Worm (Caenorhabditis elegans) whole organism, midembryonic: Measurements from ENCODE around the gene frpr-15.

Source experiments
- flt-1 ChIP-seq: fragments of 200-800 bp; sonication (Bioruptor generic); IDR thresholded peaks from 2 replicates; pipeline ENCODE4 v1.3.6; 2022; ENCODE audit warnings: missing genetic modification characterization, missing compliant biosample characterization
- klf-2 ChIP-seq: fragments of 200-800 bp; sonication (Bioruptor generic); conservative IDR thresholded peaks from 2 replicates; pipeline ENCODE4 v1.3.6; 2022; ENCODE audit warnings: missing genetic modification reagents, missing genetic modification characterization, missing compliant biosample characterization
- ref-1 ChIP-seq: fragments of 200-800 bp; sonication (Bioruptor generic); conservative IDR thresholded peaks from 2 replicates; pipeline ENCODE4 v1.3.6; 2022; ENCODE audit warnings: missing genetic modification reagents, missing genetic modification characterization, missing compliant biosample characterization
- tab-1 ChIP-seq: fragments of 200-800 bp; sonication (Bioruptor generic); IDR thresholded peaks from 2 replicates; pipeline ENCODE4 v1.3.6; 2022; ENCODE audit warnings: missing genetic modification characterization, missing compliant biosample characterization
- ztf-23 ChIP-seq: fragments of 200-800 bp; sonication (Bioruptor generic); IDR thresholded peaks from 2 replicates; pipeline ENCODE4 v1.3.6; 2022; ENCODE audit warnings: missing genetic modification reagents, missing genetic modification characterization, missing compliant biosample characterization
- ztf-29 ChIP-seq: fragments of 200-800 bp; sonication (Bioruptor generic); IDR thresholded peaks from 2 replicates; pipeline ENCODE4 v1.3.6; 2022; ENCODE audit warnings: missing genetic modification reagents, missing genetic modification characterization, missing compliant biosample characterization

- no peak for TF ChIP-seq ztf-29
- no peak for TF ChIP-seq flt-1
- no peak for TF ChIP-seq klf-2
- no peak for TF ChIP-seq tab-1 (GFP tag; lab: Robert Waterston, UW)
- TF ChIP-seq ref-1 (GFP tag; lab: Robert Waterston, UW): no peak
- TF ChIP-seq ztf-23 (GFP tag; lab: Robert Waterston, UW): no peak
Measured at ce11 chrV:12660280-12660818, 19.6 kb upstream of the frpr-15 start, which contains the start of gene his-74.
